Fruit fly (Drosophila melanogaster) Kc167 (cell line): ENCODE data around the gene mrva.

Experiments
- Myc ChIP-seq: fragments of >200 bp; optimal IDR thresholded peaks from 2 replicates; lab custom pipeline; 2017; ENCODE audit warnings: missing external identifiers
- Sin3A ChIP-seq: fragments of >200 bp; optimal IDR thresholded peaks from 2 replicates; lab custom pipeline; 2018; ENCODE audit warnings: missing external identifiers
- h ChIP-seq: fragments of >200 bp; optimal IDR thresholded peaks from 3 replicates; lab custom pipeline; 2018; ENCODE audit warnings: missing external identifiers
- insv ChIP-seq: fragments of >200 bp; optimal IDR thresholded peaks from 3 replicates; lab custom pipeline; 2018; ENCODE audit warnings: missing external identifiers
- psq ChIP-seq: fragments of >200 bp; optimal IDR thresholded peaks from 2 replicates; lab custom pipeline; 2017; ENCODE audit warnings: missing external identifiers
- ttk ChIP-seq: sonication (Bioruptor generic); optimal IDR thresholded peaks from 2 replicates; lab custom pipeline; 2017; ENCODE audit warnings: missing external identifiers

The mrva gene

dm6 chr3L:7319768-7320167 is 8.9 kb downstream of the mrva start, which contains the start of gene CG8607:
Gene CG8607, plus strand, starts transcription at chr3L:7320068.
- TF ChIP-seq Sin3A (lab: Kevin White, UChicago) (no peak), Myc (lab: Kevin White, UChicago) (no peak), psq (lab: Kevin White, UChicago) (no peak), insv (lab: Kevin White, UChicago) (no peak), h (lab: Kevin White, UChicago) (no peak), ttk (no peak)

- TF ChIP-seq Myc (lab: Kevin White, UChicago) (no peak), ttk (no peak), insv (lab: Kevin White, UChicago) (no peak), h (lab: Kevin White, UChicago) (no peak), Sin3A (lab: Kevin White, UChicago) (no peak), psq (lab: Kevin White, UChicago) (no peak)
Observed at dm6 chr3L:7314133-7314532, 14.5 kb downstream of the mrva start.

dm6 chr3L:7313559-7314132 is 15.0 kb downstream of the mrva start:
- no peak for TF ChIP-seq h (lab: Kevin White, UChicago)
- no peak for TF ChIP-seq Myc (lab: Kevin White, UChicago)
- TF ChIP-seq insv (lab: Kevin White, UChicago) = no peak
- no peak for TF ChIP-seq psq (lab: Kevin White, UChicago)
- no peak for TF ChIP-seq Sin3A (lab: Kevin White, UChicago)
- TF ChIP-seq ttk = no peak

DNA sequence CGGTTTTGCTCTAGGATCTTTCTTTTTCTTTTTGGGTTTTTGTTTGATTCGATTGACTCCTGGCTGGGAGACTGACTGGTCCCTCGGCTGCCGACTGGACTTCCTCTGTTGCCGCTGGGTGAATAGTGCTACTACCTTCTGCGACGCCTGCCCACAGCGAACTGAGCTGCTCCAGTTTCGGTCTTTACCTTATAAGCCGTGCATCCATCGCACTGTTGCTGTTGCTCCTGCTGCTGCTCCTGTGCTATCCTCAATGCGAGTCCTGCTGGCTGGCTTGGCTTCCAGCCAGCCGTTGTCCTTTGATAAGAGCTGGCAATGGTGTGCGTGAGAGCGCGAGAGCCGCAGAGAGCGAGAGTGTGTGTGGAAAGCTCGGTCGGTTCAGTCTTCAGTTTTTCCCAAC is 15.9 kb downstream of the mrva start, which contains the start of gene unc-13-4A:
Gene unc-13-4A, minus strand, starts transcription at position 143 of the 400 bp plus-strand sequence.
- TF ChIP-seq ttk = no peak
- no peak for TF ChIP-seq psq (lab: Kevin White, UChicago)
- no peak for TF ChIP-seq Sin3A (lab: Kevin White, UChicago)
- no peak for TF ChIP-seq Myc (lab: Kevin White, UChicago)
- no peak for TF ChIP-seq insv (lab: Kevin White, UChicago)
- TF ChIP-seq h (lab: Kevin White, UChicago) = no peak

dm6 chr3L:7300660-7301059 is 28.0 kb downstream of the mrva start:
- TF ChIP-seq Myc (lab: Kevin White, UChicago) (no peak), Sin3A (lab: Kevin White, UChicago) (no peak), ttk (no peak)

DNA sequence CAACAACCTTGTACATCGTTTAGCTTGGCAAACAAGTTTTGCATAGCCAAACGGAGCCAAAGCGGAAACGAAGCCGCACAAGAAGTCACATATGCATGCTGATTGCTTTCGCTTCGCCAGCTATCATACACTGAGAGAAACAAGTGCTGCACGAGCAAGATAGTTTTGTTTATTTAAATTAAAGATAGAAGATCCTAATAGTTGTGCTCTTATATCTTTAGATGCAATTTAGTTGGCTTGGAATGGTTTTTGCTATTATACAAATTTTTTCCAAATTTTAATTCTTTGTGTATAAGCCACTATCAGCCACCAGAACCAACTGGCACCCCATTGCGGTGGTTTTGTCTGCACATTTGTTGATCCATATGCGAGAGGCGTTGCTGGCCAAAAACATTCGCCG is 45.1 kb downstream of the mrva start:
- TF ChIP-seq Sin3A (lab: Kevin White, UChicago) (no peak), psq (lab: Kevin White, UChicago) (no peak), h (lab: Kevin White, UChicago) (no peak), Myc (lab: Kevin White, UChicago) (no peak), ttk (no peak), insv (lab: Kevin White, UChicago) (no peak)
